Worm (Caenorhabditis elegans) whole organism, young adult: ENCODE results near the gene unc-7.

ENCODE experiments used
- B0035.1 ChIP-seq: sonication (generic microtip); optimal IDR thresholded peaks from 2 replicates; lab custom pipeline; 2016; ENCODE audit warnings: missing genetic modification characterization, mild to moderate bottlenecking, missing compliant biosample characterization, missing genotype, missing genetic modification reagents
- B0261.1 ChIP-seq: sonication (generic microtip); optimal IDR thresholded peaks from 2 replicates; lab custom pipeline; 2016; ENCODE audit warnings: mild to moderate bottlenecking, missing genetic modification characterization, moderate library complexity, missing compliant biosample characterization
- B0336.3 ChIP-seq: fragments of 200-800 bp; sonication (Bioruptor generic); IDR thresholded peaks from 2 replicates; pipeline ENCODE4 v1.3.6; 2022; ENCODE audit warnings: missing genetic modification characterization, missing compliant biosample characterization
- F23B12.7 ChIP-seq: sonication (generic microtip); optimal IDR thresholded peaks from 2 replicates; lab custom pipeline; 2017; ENCODE audit warnings: missing genetic modification characterization, mild to moderate bottlenecking, missing compliant biosample characterization, antibody characterized with exemption, moderate library complexity; ENCODE audit not compliant: insufficient read depth
- F39B2.1 ChIP-seq: fragments of 200-800 bp; sonication (Bioruptor generic); IDR thresholded peaks from 2 replicates; pipeline ENCODE4 v1.3.6; 2022; ENCODE audit warnings: missing genetic modification reagents, missing genetic modification characterization, missing compliant biosample characterization
- F55B11.4 ChIP-seq: sonication (generic microtip); optimal IDR thresholded peaks from 2 replicates; lab custom pipeline; 2016; ENCODE audit warnings: missing compliant biosample characterization, missing genetic modification characterization, borderline replicate concordance; ENCODE audit not compliant: insufficient read depth
- F57C9.4 ChIP-seq: sonication (generic microtip); optimal IDR thresholded peaks from 2 replicates; lab custom pipeline; 2017; ENCODE audit warnings: mild to moderate bottlenecking, missing genetic modification characterization, missing compliant biosample characterization
- Y56A3A.18 ChIP-seq: fragments of 200-800 bp; sonication (Bioruptor generic); IDR thresholded peaks from 2 replicates; pipeline ENCODE4 v1.3.6; 2022; ENCODE audit warnings: missing genetic modification reagents, missing genetic modification characterization, missing compliant biosample characterization
- Y79H2A.3 ChIP-seq: fragments of 200-800 bp; sonication (Bioruptor generic); conservative IDR thresholded peaks from 2 replicates; pipeline ENCODE4 v1.3.6; 2022; ENCODE audit warnings: missing genetic modification reagents, missing genetic modification characterization, missing compliant biosample characterization
- aptf-3 ChIP-seq: fragments of 200-800 bp; sonication (Bioruptor generic); IDR thresholded peaks from 2 replicates; pipeline ENCODE4 v1.3.6; 2022; ENCODE audit warnings: missing genetic modification characterization, missing compliant biosample characterization
- attf-5 ChIP-seq: fragments of 200-800 bp; sonication (Bioruptor generic); optimal IDR thresholded peaks from 2 replicates; lab custom pipeline; 2018; ENCODE audit warnings: mild to moderate bottlenecking, missing genetic modification characterization, missing compliant biosample characterization
- bed-1 ChIP-seq: fragments of 200-800 bp; sonication (Bioruptor generic); IDR thresholded peaks from 2 replicates; pipeline ENCODE4 v1.3.6; 2022; ENCODE audit warnings: missing genetic modification reagents, missing genetic modification characterization, missing compliant biosample characterization
- ccch-3 ChIP-seq: fragments of 200-800 bp; sonication (Bioruptor generic); optimal IDR thresholded peaks from 2 replicates; lab custom pipeline; 2018; ENCODE audit warnings: mild to moderate bottlenecking, missing genetic modification characterization, missing compliant biosample characterization
- ceh-100 ChIP-seq: fragments of 200-800 bp; sonication (Bioruptor generic); IDR thresholded peaks from 2 replicates; pipeline ENCODE4 v1.3.6; 2022; ENCODE audit warnings: missing genetic modification reagents, missing genetic modification characterization, missing compliant biosample characterization
- egl-18 ChIP-seq: fragments of 200-800 bp; sonication (Bioruptor generic); IDR thresholded peaks from 2 replicates; pipeline ENCODE4 v1.3.6; 2022; ENCODE audit warnings: missing genetic modification reagents, missing genetic modification characterization, missing compliant biosample characterization
- ekl-4 ChIP-seq: fragments of 200-800 bp; sonication (Bioruptor generic); IDR thresholded peaks from 2 replicates; pipeline ENCODE4 v1.3.6; 2022; ENCODE audit warnings: missing genetic modification reagents, missing genetic modification characterization, missing compliant biosample characterization
- gei-17 ChIP-seq: fragments of 200-800 bp; sonication (Bioruptor generic); optimal IDR thresholded peaks from 2 replicates; lab custom pipeline; 2018; ENCODE audit warnings: mild to moderate bottlenecking, missing genetic modification characterization, missing compliant biosample characterization
- hmg-20 ChIP-seq: fragments of 200-800 bp; sonication (Bioruptor generic); IDR thresholded peaks from 2 replicates; pipeline ENCODE4 v1.3.6; 2022; ENCODE audit warnings: missing genetic modification reagents, missing genetic modification characterization, missing compliant biosample characterization
- let-526 ChIP-seq: fragments of 200-800 bp; sonication (Bioruptor generic); IDR thresholded peaks from 2 replicates; pipeline ENCODE4 v1.3.6; 2022; ENCODE audit warnings: missing genetic modification reagents, missing genetic modification characterization, missing compliant biosample characterization
- lin-40 ChIP-seq: sonication (generic microtip); optimal IDR thresholded peaks from 2 replicates; lab custom pipeline; 2016; ENCODE audit warnings: missing genetic modification characterization, mild to moderate bottlenecking, missing compliant biosample characterization, missing genotype, missing genetic modification reagents
- lir-1 ChIP-seq: fragments of 200-800 bp; sonication (Bioruptor generic); conservative IDR thresholded peaks from 2 replicates; pipeline ENCODE4 v1.3.6; 2022; ENCODE audit warnings: missing genetic modification reagents, missing genetic modification characterization, missing compliant biosample characterization
- madf-10 ChIP-seq: sonication (generic microtip); optimal IDR thresholded peaks from 2 replicates; lab custom pipeline; 2016; ENCODE audit warnings: mild to moderate bottlenecking, missing genetic modification characterization, missing compliant biosample characterization
- madf-6 ChIP-seq: fragments of 200-800 bp; sonication (Bioruptor generic); IDR thresholded peaks from 2 replicates; pipeline ENCODE4 v1.3.6; 2022; ENCODE audit warnings: missing genetic modification reagents, missing genetic modification characterization, missing compliant biosample characterization
- madf-8 ChIP-seq: fragments of 200-800 bp; sonication (Bioruptor generic); conservative IDR thresholded peaks from 2 replicates; pipeline ENCODE4 v1.3.6; 2022; ENCODE audit warnings: missing genetic modification reagents, missing genetic modification characterization, missing compliant biosample characterization
- nfya-2 ChIP-seq: fragments of 200-800 bp; sonication (Bioruptor generic); IDR thresholded peaks from 2 replicates; pipeline ENCODE4 v1.3.6; 2022; ENCODE audit warnings: missing genetic modification reagents, missing genetic modification characterization, missing compliant biosample characterization
- nhr-120 ChIP-seq: fragments of 200-800 bp; sonication (Bioruptor generic); IDR thresholded peaks from 2 replicates; pipeline ENCODE4 v1.3.6; 2022; ENCODE audit warnings: missing genetic modification characterization, missing compliant biosample characterization
- nhr-80 ChIP-seq: sonication (generic microtip); optimal IDR thresholded peaks from 2 replicates; lab custom pipeline; 2016; ENCODE audit warnings: missing genetic modification characterization, missing compliant biosample characterization
- nhr-90 ChIP-seq: sonication (generic microtip); optimal IDR thresholded peaks from 2 replicates; lab custom pipeline; 2016; ENCODE audit warnings: missing genotype, mild to moderate bottlenecking, missing genetic modification characterization, missing compliant biosample characterization
- pbrm-1 ChIP-seq: fragments of 200-800 bp; sonication (Bioruptor generic); IDR thresholded peaks from 2 replicates; pipeline ENCODE4 v1.3.6; 2022; ENCODE audit warnings: missing genetic modification reagents, missing genetic modification characterization, missing compliant biosample characterization
- rcor-1 ChIP-seq: fragments of 200-800 bp; sonication (Bioruptor generic); IDR thresholded peaks from 2 replicates; pipeline ENCODE4 v1.3.6; 2022; ENCODE audit warnings: missing genetic modification reagents, missing genetic modification characterization, missing compliant biosample characterization
- repo-1 ChIP-seq: sonication (generic microtip); optimal IDR thresholded peaks from 2 replicates; lab custom pipeline; 2017; ENCODE audit warnings: mild to moderate bottlenecking, missing genetic modification characterization, missing compliant biosample characterization
- snpc-1.1 ChIP-seq: sonication (generic microtip); optimal IDR thresholded peaks from 2 replicates; lab custom pipeline; 2017; ENCODE audit warnings: missing genetic modification characterization, mild to moderate bottlenecking, missing compliant biosample characterization, antibody characterized with exemption, moderate library complexity, missing genotype, missing genetic modification reagents; ENCODE audit not compliant: insufficient read depth
- snpc-1.3 ChIP-seq: sonication (generic microtip); optimal IDR thresholded peaks from 2 replicates; lab custom pipeline; 2017; ENCODE audit warnings: missing genetic modification characterization, mild to moderate bottlenecking, missing compliant biosample characterization, antibody characterized with exemption, moderate library complexity, missing genotype, missing genetic modification reagents; ENCODE audit not compliant: insufficient read depth
- snpc-4 ChIP-seq, 5 experiments: fragments of 150-350 bp in 1 of 5; sonication (generic microtip) in 4 of 5; optimal IDR thresholded peaks; 2 replicates each; lab custom pipeline; 2014 to 2018; ENCODE audit warnings: missing genetic modification characterization in 5 of 5, missing biosample characterization in 3 of 5, antibody characterized with exemption in 2 of 5, mild to moderate bottlenecking in 2 of 5, missing compliant biosample characterization in 2 of 5, missing genotype in 2 of 5, moderate library complexity in 2 of 5, missing genetic modification reagents in 1 of 5
- tbp1 ChIP-seq: fragments of 200-800 bp; sonication (Bioruptor generic); optimal IDR thresholded peaks from 2 replicates; lab custom pipeline; 2018; ENCODE audit warnings: mild to moderate bottlenecking, missing genetic modification characterization, missing compliant biosample characterization
- tbx-9 ChIP-seq: sonication (generic microtip); optimal IDR thresholded peaks from 2 replicates; lab custom pipeline; 2016; ENCODE audit warnings: borderline replicate concordance, missing genetic modification characterization, inconsistent platforms, missing compliant biosample characterization
- tlf-1 ChIP-seq: fragments of 200-800 bp; sonication (Bioruptor generic); optimal IDR thresholded peaks from 2 replicates; lab custom pipeline; 2018; ENCODE audit warnings: mild to moderate bottlenecking, missing genetic modification characterization, missing compliant biosample characterization
- ztf-18 ChIP-seq: sonication (generic microtip); optimal IDR thresholded peaks from 2 replicates; lab custom pipeline; 2016; ENCODE audit warnings: missing genotype, mild to moderate bottlenecking, missing genetic modification characterization, missing compliant biosample characterization
- ztf-26 ChIP-seq: sonication (generic microtip); optimal IDR thresholded peaks from 2 replicates; lab custom pipeline; 2017; ENCODE audit warnings: missing genetic modification characterization, missing compliant biosample characterization
- ztf-28 ChIP-seq: fragments of 200-800 bp; sonication (Bioruptor generic); IDR thresholded peaks from 2 replicates; pipeline ENCODE4 v1.3.6; 2022; ENCODE audit warnings: missing genetic modification reagents, missing genetic modification characterization, missing compliant biosample characterization
- ztf-6 ChIP-seq: fragments of 200-800 bp; sonication (Bioruptor generic); IDR thresholded peaks from 2 replicates; pipeline ENCODE4 v1.3.6; 2022; ENCODE audit warnings: missing genetic modification reagents, missing genetic modification characterization, missing compliant biosample characterization

The unc-7 gene

DNA sequence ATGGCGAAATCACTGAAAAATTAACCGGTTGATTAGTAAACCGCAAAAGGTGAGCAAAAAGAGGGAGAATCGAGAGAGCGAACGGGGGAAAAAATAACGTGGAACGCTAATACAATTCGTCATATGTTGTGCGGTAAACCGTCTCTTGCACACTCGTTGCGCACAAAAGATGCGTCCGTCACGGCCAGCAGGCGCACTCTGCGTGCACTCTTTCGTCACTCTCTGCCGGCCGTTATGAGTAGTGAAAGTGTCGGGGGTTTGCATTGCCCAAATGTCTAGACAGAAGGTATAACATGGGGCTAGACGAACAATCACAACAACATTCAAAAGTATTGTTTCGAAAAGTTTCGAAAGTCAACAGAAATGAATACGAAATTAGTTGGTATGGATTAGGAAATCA lies 33.9 kb upstream of the unc-7 start, which contains the start of gene pkhm-2 (continued):
- TF ChIP-seq madf-6 (GFP tag; lab: Robert Waterston, UW) (peak; percentile 50), gei-17 (GFP tag; lab: Kevin White, UChicago) (peak; percentile 84), tbp1 (peak; percentile 57), F39B2.1 (GFP tag; lab: Robert Waterston, UW) (no peak), ztf-28 (GFP tag; lab: Robert Waterston, UW) (no peak), repo-1 (tag; lab: Kevin White, UChicago) (peak; percentile 76), F55B11.4 (tag; lab: Kevin White, UChicago) (no peak), ztf-18 (peak; percentile 98), Y56A3A.18 (GFP tag; lab: Robert Waterston, UW) (no peak), B0035.1 (tag; lab: Kevin White, UChicago) (no peak), ztf-26 (tag; lab: Kevin White, UChicago) (peak; percentile 86), nhr-80 (tag; lab: Kevin White, UChicago) (peak; percentile 93), ekl-4 (GFP tag; lab: Robert Waterston, UW) (peak; percentile 85), F57C9.4 (tag; lab: Kevin White, UChicago) (no peak), pbrm-1 (peak; percentile 88), snpc-4 (GFP tag; optimal IDR thresholded peaks at IDR 0.05; lab: Kevin White, UChicago) (no peak), snpc-4 (tag; optimal IDR thresholded peaks at IDR 0.05; lab: Kevin White, UChicago) (peak; percentile 73 to 88 (median 77)), lir-1 (GFP tag; lab: Robert Waterston, UW) (peak; percentile 18; the same call in 1 of the 2 replicates), F23B12.7 (peak; percentile 69), nhr-120 (GFP tag; lab: Robert Waterston, UW) (no peak), tbx-9 (tag; lab: Kevin White, UChicago) (no peak), ztf-6 (no peak), madf-8 (GFP tag; lab: Robert Waterston, UW) (no peak), madf-10 (tag; lab: Kevin White, UChicago) (peak; percentile 31), snpc-1.3 (tag; lab: Kevin White, UChicago) (no peak), B0336.3 (GFP tag; lab: Robert Waterston, UW) (peak; percentile 81), attf-5 (peak; percentile 92), B0261.1 (tag; lab: Kevin White, UChicago) (peak; percentile 22), nfya-2 (no peak), tlf-1 (GFP tag; lab: Kevin White, UChicago) (peak; percentile 26), let-526 (peak; percentile 69; the same call in 1 of the 2 replicates), ceh-100 (no peak), lin-40 (tag; lab: Kevin White, UChicago) (peak; percentile 93), ccch-3 (GFP tag; lab: Kevin White, UChicago) (no peak), egl-18 (peak; percentile 88), Y79H2A.3 (GFP tag; lab: Robert Waterston, UW) (no peak), rcor-1 (GFP tag; lab: Robert Waterston, UW) (peak; percentile 76), bed-1 (GFP tag; lab: Robert Waterston, UW) (no peak), hmg-20 (0 out of 2 replicates have a peak, but pooled peaks have one; percentile 52), aptf-3 (GFP tag; lab: Robert Waterston, UW) (no peak), snpc-1.1 (tag; lab: Kevin White, UChicago) (peak; percentile 40), nhr-90 (peak; percentile 29)
